Worm (Caenorhabditis elegans) whole organism, L1 larva: ENCODE measurements around the gene F58H1.5.

Source experiments
- C04F5.9 ChIP-seq: sonication (generic microtip); optimal IDR thresholded peaks from 2 replicates; lab custom pipeline; 2016; ENCODE audit warnings: missing genetic modification characterization, missing compliant biosample characterization
- blmp-1 ChIP-seq: fragments of 150-350 bp; optimal IDR thresholded peaks from 2 replicates; lab custom pipeline; 2014; ENCODE audit warnings: missing biosample characterization, missing genetic modification characterization
- ceh-88 ChIP-seq: fragments of 200-800 bp; sonication (Bioruptor generic); IDR thresholded peaks from 2 replicates; pipeline ENCODE4 v1.3.6; 2022; ENCODE audit warnings: missing genetic modification characterization, missing compliant biosample characterization
- ces-1 ChIP-seq: fragments of 150-350 bp; optimal IDR thresholded peaks from 2 replicates; lab custom pipeline; 2014; ENCODE audit warnings: missing biosample characterization, missing genetic modification reagents, missing genetic modification characterization
- dpl-1 ChIP-seq, 3 experiments: fragments of 150-350 bp in 2 of 3; sonication (generic microtip) in 1 of 3; optimal IDR thresholded peaks; 2 replicates each; lab custom pipeline; 2014 to 2017; ENCODE audit warnings: missing biosample characterization in 3 of 3, missing genetic modification characterization in 3 of 3, missing genetic modification reagents in 3 of 3
- efl-1 ChIP-seq, 4 experiments: fragments of 150-350 bp; optimal IDR thresholded peaks in 3 of 4; peaks in 1 of 4; 1 replicate in 1 of 4; 2 replicates in 3 of 4; lab custom pipeline; 2014; ENCODE audit warnings: missing biosample characterization in 2 of 4, missing genetic modification characterization in 2 of 4, missing genetic modification reagents in 2 of 4
- efl-3 ChIP-seq: fragments of 200-800 bp; sonication (Bioruptor generic); optimal IDR thresholded peaks from 2 replicates; lab custom pipeline; 2018; ENCODE audit warnings: mild to moderate bottlenecking, missing genetic modification characterization, missing compliant biosample characterization
- egl-13 ChIP-seq: sonication (generic microtip); optimal IDR thresholded peaks from 2 replicates; lab custom pipeline; 2016; ENCODE audit warnings: missing genotype, missing genetic modification reagents, missing genetic modification characterization, missing compliant biosample characterization
- fkh-10 ChIP-seq: sonication (generic microtip); optimal IDR thresholded peaks from 2 replicates; lab custom pipeline; 2017; ENCODE audit warnings: missing biosample characterization, missing genetic modification reagents, missing genetic modification characterization
- fkh-8 ChIP-seq: sonication (generic microtip); optimal IDR thresholded peaks from 2 replicates; lab custom pipeline; 2016; ENCODE audit warnings: mild to moderate bottlenecking, missing genetic modification characterization, missing compliant biosample characterization
- lin-14 ChIP-seq: fragments of 200-800 bp; sonication (Bioruptor generic); optimal IDR thresholded peaks from 2 replicates; lab custom pipeline; 2018; ENCODE audit warnings: mild to moderate bottlenecking, missing genetic modification characterization, moderate library complexity, missing compliant biosample characterization
- nhr-11 ChIP-seq: fragments of 150-350 bp; optimal IDR thresholded peaks from 2 replicates; lab custom pipeline; 2014; ENCODE audit warnings: missing biosample characterization, missing genetic modification characterization
- nhr-237 ChIP-seq: fragments of 150-350 bp; optimal IDR thresholded peaks from 2 replicates; lab custom pipeline; 2014; ENCODE audit warnings: missing biosample characterization, missing genetic modification characterization
- nhr-28 ChIP-seq: fragments of 150-350 bp; optimal IDR thresholded peaks from 2 replicates; lab custom pipeline; 2014; ENCODE audit warnings: missing biosample characterization, missing genetic modification characterization
- nhr-85 ChIP-seq: sonication (generic microtip); peaks from one replicate; lab custom pipeline; 2016; ENCODE audit warnings: missing genetic modification characterization, inconsistent platforms, missing compliant biosample characterization
- nhr-90 ChIP-seq: sonication (generic microtip); optimal IDR thresholded peaks from 2 replicates; lab custom pipeline; 2016; ENCODE audit warnings: mild to moderate bottlenecking, missing genetic modification characterization, missing compliant biosample characterization; ENCODE audit not compliant: poor library complexity
- pqm-1 ChIP-seq: sonication (generic microtip); optimal IDR thresholded peaks from 3 replicates; lab custom pipeline; 2017; ENCODE audit warnings: missing biosample characterization, missing genetic modification characterization
- skn-1 ChIP-seq: fragments of 150-350 bp; optimal IDR thresholded peaks from 2 replicates; lab custom pipeline; 2014; ENCODE audit warnings: missing biosample characterization, missing genetic modification characterization
- unc-130 ChIP-seq: fragments of 150-350 bp; optimal IDR thresholded peaks from 2 replicates; lab custom pipeline; 2017; ENCODE audit warnings: missing biosample characterization, missing genetic modification characterization, inconsistent platforms
- unc-30 ChIP-seq: sonication (generic microtip); optimal IDR thresholded peaks from 2 replicates; lab custom pipeline; 2017; ENCODE audit warnings: missing biosample characterization, missing genetic modification characterization
- unc-86 ChIP-seq: sonication (generic microtip); optimal IDR thresholded peaks from 2 replicates; lab custom pipeline; 2016; ENCODE audit warnings: missing genetic modification characterization, missing compliant biosample characterization
- ztf-11 ChIP-seq, 2 experiments: sonication (generic microtip); optimal IDR thresholded peaks; 2 replicates each; lab custom pipeline; 2016 to 2017; ENCODE audit warnings: missing genetic modification characterization in 2 of 2, missing biosample characterization in 1 of 2, missing compliant biosample characterization in 1 of 2

F58H1.5 gene

DNA sequence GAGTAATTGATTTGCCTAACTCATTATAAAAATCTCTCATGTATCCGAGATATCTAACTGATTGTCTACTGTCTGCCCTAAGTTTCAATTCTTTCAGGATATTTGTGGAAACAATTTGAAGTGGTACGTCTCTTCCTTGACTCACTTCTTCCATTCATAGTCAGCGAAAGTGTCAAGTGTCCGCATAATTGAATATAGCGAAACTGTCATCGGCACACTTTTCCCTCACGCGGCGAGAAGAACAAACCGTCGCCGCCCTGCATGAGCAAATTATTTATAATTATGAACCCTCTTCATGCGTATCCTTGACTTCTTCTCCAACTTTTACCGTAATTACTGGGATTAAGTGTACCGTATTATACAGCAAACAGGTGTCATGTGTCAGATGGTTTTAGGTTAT is 9.6 kb upstream of the F58H1.5 start:
- TF ChIP-seq unc-30 = no peak
- TF ChIP-seq skn-1 = no peak
- no peak for TF ChIP-seq fkh-10 (GFP tag; lab: Kevin White, UChicago)
- peak; percentile 59 for TF ChIP-seq nhr-85 (tag; lab: Kevin White, UChicago)
- no peak for TF ChIP-seq nhr-11
- TF ChIP-seq blmp-1 (tag; lab: Kevin White, UChicago) = peak; percentile 54
- no peak for TF ChIP-seq pqm-1 (tag; lab: Kevin White, UChicago)

ce11 chrV:11949509-11950117 is 8.6 kb upstream of the F58H1.5 start:
- TF ChIP-seq blmp-1 (tag; lab: Kevin White, UChicago) (peak; percentile 41), ztf-11 (tag; optimal IDR thresholded peaks at IDR 0.05; lab: Kevin White, UChicago) (no peak), nhr-85 (tag; lab: Kevin White, UChicago) (peak; percentile 39), dpl-1 (GFP tag; optimal IDR thresholded peaks at IDR 0.05; lab: Kevin White, UChicago) (no peak)
- TF ChIP-seq, all 84 proteins: peak for 2

DNA sequence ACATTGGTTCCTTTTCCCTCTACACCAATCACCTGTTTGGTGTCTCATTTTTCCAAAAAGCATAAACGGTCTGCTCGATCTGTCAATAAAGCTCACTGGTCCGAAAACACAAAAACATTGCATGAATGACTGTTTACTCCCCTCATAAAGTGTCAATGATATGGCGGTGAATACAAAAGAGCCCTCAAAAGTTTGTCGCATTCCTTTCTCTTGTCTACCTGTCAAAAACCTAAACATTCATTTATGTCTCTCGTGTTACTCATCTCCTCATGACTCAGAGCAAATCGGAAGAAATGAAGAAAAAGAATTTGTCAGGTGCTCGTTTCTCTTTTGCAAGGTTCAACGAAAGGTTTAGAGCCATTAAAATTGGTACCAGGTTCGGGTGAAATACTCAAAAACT is 7.0 kb upstream of the F58H1.5 start:
- TF ChIP-seq nhr-237 (tag; lab: Kevin White, UChicago) (no peak), blmp-1 (tag; lab: Kevin White, UChicago) (no peak), efl-3 (GFP tag; lab: Kevin White, UChicago) (no peak), C04F5.9 (tag; lab: Kevin White, UChicago) (no peak), ceh-88 (no peak), egl-13 (tag; lab: Kevin White, UChicago) (no peak), nhr-85 (tag; lab: Kevin White, UChicago) (no peak), nhr-28 (no peak)

DNA sequence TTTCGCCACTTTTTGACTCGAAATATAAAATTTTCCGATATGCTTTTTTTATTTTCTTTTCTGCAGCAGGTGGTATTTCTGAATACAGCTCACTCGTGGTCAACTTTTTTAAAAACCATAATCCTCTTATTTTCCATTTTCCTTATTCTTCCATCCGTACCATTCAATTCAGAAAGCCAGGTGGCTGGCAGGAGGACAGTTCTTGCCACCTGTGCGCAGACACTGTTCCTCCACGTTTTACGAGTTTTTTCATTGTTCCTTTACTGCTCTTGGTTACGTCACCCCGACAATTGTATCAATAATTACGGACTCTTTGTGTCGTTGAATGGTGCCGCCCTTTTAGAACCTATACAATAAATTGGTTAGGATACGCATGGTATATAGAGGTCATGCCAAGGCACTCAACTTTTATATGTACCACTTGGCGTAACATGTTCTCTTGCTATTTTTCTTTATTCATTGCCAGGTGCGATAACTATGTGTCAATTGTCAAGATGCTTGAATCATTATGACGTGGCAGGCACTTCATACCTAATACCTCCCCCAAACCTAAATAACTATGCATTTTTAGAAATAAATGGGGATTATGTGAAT is 5.2 kb upstream of the F58H1.5 start:
- TF ChIP-seq nhr-90 (tag; lab: Kevin White, UChicago) = no peak
- peak; percentile 25 for TF ChIP-seq nhr-85 (tag; lab: Kevin White, UChicago)

DNA sequence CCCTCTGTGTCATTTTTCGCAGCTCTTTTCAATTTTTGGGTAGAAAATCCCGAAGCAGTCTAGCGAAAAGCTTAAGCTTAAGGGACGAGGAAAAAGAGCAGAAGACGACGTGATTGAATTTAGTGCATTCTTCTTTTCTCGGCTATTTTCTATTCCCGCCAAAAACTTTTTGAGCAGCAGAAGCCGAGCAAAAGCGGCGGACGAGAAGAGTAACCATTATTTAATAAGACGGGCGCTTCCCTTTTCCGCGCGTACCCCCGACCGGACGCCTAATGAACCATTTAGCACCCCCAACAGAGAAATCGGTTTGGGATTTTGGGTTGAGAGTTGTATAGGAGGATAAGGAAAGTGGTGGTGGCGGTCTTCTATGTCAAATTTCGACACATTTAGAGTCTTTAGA is 4.6 kb upstream of the F58H1.5 start:
- TF ChIP-seq fkh-10 (GFP tag; lab: Kevin White, UChicago) (peak; percentile 58), nhr-11 (no peak), lin-14 (peak; percentile 79), unc-30 (no peak), ces-1 (GFP tag; lab: Kevin White, UChicago) (peak; percentile 77)

DNA sequence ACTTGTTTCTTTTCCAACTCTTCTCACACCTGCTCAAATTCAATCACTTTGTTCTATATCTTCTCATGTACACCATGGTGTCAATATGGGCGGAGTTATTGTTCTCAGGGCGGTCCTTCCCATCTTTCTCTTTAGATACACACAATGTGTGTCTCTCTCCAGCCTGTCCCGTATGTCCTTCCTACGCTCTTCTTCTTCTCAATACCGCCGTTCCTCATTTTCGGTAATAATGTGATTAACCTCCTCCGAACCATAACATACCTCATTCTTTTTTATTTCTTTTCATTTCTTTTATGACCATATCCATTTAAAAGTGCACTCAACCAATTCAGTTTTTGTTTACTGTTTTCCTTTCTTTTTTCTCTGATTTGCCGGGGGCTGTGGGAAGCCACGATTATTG is 2.6 kb upstream of the F58H1.5 start:
- TF ChIP-seq pqm-1 (tag; lab: Kevin White, UChicago) = no peak

DNA sequence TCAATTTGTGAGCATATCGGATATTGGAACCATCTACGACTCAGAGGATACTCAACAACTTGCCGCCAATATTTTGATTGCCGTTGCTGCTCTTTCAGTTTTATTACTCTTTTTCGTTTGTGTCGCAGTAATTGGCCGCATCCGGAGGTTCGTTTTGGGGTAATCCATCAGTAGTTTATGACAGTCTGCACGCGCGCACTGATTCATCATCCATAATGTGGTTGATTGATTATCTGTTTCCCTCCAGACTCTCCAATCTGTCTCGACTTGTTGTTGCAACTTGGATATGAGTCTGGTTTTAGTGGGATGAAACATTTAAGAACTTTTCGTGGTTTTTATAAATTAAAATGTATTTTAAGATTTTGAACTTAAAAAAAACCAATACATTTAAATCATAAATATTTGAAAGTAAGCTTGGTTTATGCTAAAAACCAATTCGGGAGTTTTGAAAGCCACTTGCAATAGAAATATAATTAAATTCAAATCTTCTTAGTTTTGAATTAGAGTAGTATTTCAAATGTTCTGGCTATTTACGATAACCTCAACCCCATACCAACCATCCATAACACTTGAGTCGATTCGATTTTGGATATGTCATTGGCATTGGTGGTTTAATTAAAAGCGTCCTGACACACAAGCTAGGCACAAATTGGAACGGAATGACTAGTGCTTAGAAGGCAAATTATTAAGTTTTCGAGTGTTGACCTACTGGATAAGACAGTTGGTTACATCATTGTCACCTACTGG is 2.1 kb downstream of the F58H1.5 start:
- TF ChIP-seq efl-1 (optimal IDR thresholded peaks at IDR 0.05; lab: Kevin White, UChicago) (no peak), efl-1 (GFP tag; optimal IDR thresholded peaks at IDR 0.05 in 1 of 2; lab: Kevin White, UChicago) (peak in 1 of 2 experiments; percentile 53), fkh-8 (tag; lab: Kevin White, UChicago) (no peak)

DNA sequence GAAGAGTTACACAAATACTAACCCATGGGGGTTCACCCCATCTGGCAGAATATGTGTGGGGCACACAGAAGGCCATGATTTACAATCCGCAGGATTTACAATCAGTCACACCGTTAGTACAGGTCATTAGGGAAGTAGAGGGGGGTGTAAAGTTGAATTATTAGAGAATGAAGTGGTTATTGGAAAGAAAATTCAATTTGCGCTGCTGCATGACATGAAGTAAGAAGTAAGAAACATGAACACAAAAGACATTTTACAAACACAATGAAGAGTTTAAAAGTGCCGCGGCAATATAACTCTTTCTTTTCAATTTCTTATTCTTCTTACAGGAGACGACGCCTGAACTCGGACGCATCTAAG is 2.6 kb downstream of the F58H1.5 start:
- no peak for TF ChIP-seq nhr-28
- TF ChIP-seq fkh-10 (GFP tag; lab: Kevin White, UChicago) = peak; percentile 37
- no peak for TF ChIP-seq efl-1 (optimal IDR thresholded peaks at IDR 0.05; lab: Kevin White, UChicago)
- TF ChIP-seq efl-1 (GFP tag; optimal IDR thresholded peaks at IDR 0.05 in 1 of 2; lab: Kevin White, UChicago) = peak in 1 of 2 experiments; percentile 20

- no peak for TF ChIP-seq unc-130
- TF ChIP-seq unc-86 (tag; lab: Kevin White, UChicago) = no peak
These were observed 6.5 kb downstream of the F58H1.5 start, which contains the start of gene F58H1.7 for ce11 chrV:11964723-11965122. TSS of gene F58H1.7 (minus strand) at chrV:11964823.
